Worm (Caenorhabditis elegans): ENCODE measurements around the gene M01H9.4.

Gene M01H9.4

ce11 chrIV:4511259-4511890 lies 28.7 kb upstream of the M01H9.4 start, which contains the start of the genes rfth-1 and ZK180.8:
Gene rfth-1 (minus strand): TSS chrIV:4511309.
Gene ZK180.8 (minus strand): TSS chrIV:4511724.
- TF ChIP-seq eor-1 (tag; optimal IDR thresholded peaks at IDR 0.05) (no peak), pha-4 (tag; optimal IDR thresholded peaks at IDR 0.05) (peak; percentile 30), hmg-11 (tag; optimal IDR thresholded peaks at IDR 0.05) (peak; percentile 2), lin-39 (tag; optimal IDR thresholded peaks at IDR 0.05) (no peak), ama-1 (optimal IDR thresholded peaks at IDR 0.05) (peak; percentile 0), fkh-2 (tag; optimal IDR thresholded peaks at IDR 0.05) (no peak)

ce11 chrIV:4506637-4507036 lies 23.9 kb upstream of the M01H9.4 start, which contains the start of gene gbb-2:
Gene gbb-2 (minus strand): TSS chrIV:4506748.
- TF ChIP-seq skn-1 (tag; optimal IDR thresholded peaks at IDR 0.05): no peak
- TF ChIP-seq nhr-43 (tag; optimal IDR thresholded peaks at IDR 0.05; ENCODE audit: poor library complexity, severe bottlenecking): no peak
- TF ChIP-seq zag-1 (tag; optimal IDR thresholded peaks at IDR 0.05): no peak
- TF ChIP-seq eor-1 (tag; optimal IDR thresholded peaks at IDR 0.05): no peak
- TF ChIP-seq unc-62 (GFP tag; optimal IDR thresholded peaks at IDR 0.05): no peak
- no peak for TF ChIP-seq tbx-2 (tag; optimal IDR thresholded peaks at IDR 0.05)
- TF ChIP-seq nfya-1 (tag; optimal IDR thresholded peaks at IDR 0.05; ENCODE audit: insufficient read depth): peak; percentile 38
- TF ChIP-seq ztf-11 (tag; optimal IDR thresholded peaks at IDR 0.05): no peak
- TF ChIP-seq lsy-12 (tag; optimal IDR thresholded peaks at IDR 0.05): no peak
- peak; percentile 40 for TF ChIP-seq lin-39 (tag; optimal IDR thresholded peaks at IDR 0.05)

ce11 chrIV:4505078-4505477 lies 22.4 kb upstream of the M01H9.4 start:
- no peak for TF ChIP-seq zag-1 (tag; optimal IDR thresholded peaks at IDR 0.05)
- TF ChIP-seq fkh-10 (GFP tag; optimal IDR thresholded peaks at IDR 0.05): peak; percentile 47

- no peak for TF ChIP-seq egl-5 (tag; optimal IDR thresholded peaks at IDR 0.05)
- TF ChIP-seq nhr-67 (tag; optimal IDR thresholded peaks at IDR 0.05): no peak
Measured at ce11 chrIV:4490148-4490652, 7.5 kb upstream of the M01H9.4 start, which contains the start of gene ZK180.7. Gene ZK180.7 (plus strand): TSS chrIV:4490542.

ce11 chrIV:4486738-4487137 lies 4.0 kb upstream of the M01H9.4 start, which contains the start of gene trx-3:
Gene trx-3 (plus strand): TSS chrIV:4487028.
- TF ChIP-seq nhr-76 (tag; optimal IDR thresholded peaks at IDR 0.05) (no peak), nhr-12 (tag; optimal IDR thresholded peaks at IDR 0.05) (no peak), pqm-1 (tag; optimal IDR thresholded peaks at IDR 0.05) (peak; percentile 86), daf-12 (tag; optimal IDR thresholded peaks at IDR 0.05) (no peak), fos-1 (tag; optimal IDR thresholded peaks at IDR 0.05) (no peak), elt-3 (tag; optimal IDR thresholded peaks at IDR 0.05) (no peak), nhr-25 (tag; optimal IDR thresholded peaks at IDR 0.05) (no peak), lin-39 (tag; optimal IDR thresholded peaks at IDR 0.05) (no peak), snpc-4 (tag; optimal IDR thresholded peaks at IDR 0.05) (no peak), elt-1 (tag; optimal IDR thresholded peaks at IDR 0.05) (no peak), mdl-1 (tag; optimal IDR thresholded peaks at IDR 0.05) (no peak), skn-1 (tag; optimal IDR thresholded peaks at IDR 0.05) (no peak), nhr-77 (tag; optimal IDR thresholded peaks at IDR 0.05) (no peak), zag-1 (tag; optimal IDR thresholded peaks at IDR 0.05) (no peak), ztf-4 (tag; optimal IDR thresholded peaks at IDR 0.05) (no peak), pha-4 (tag; optimal IDR thresholded peaks at IDR 0.05) (peak; percentile 36), elt-2 (tag; optimal IDR thresholded peaks at IDR 0.05) (peak; percentile 82), nhr-28 (tag; optimal IDR thresholded peaks at IDR 0.05) (no peak), ceh-9 (tag; optimal IDR thresholded peaks at IDR 0.05) (no peak), ztf-11 (tag; optimal IDR thresholded peaks at IDR 0.05) (no peak), ama-1 (optimal IDR thresholded peaks at IDR 0.05) (no peak), egl-27 (tag; optimal IDR thresholded peaks at IDR 0.05) (no peak), ZK546.5 (tag; optimal IDR thresholded peaks at IDR 0.05) (no peak), tbx-2 (tag; optimal IDR thresholded peaks at IDR 0.05) (no peak), fkh-10 (GFP tag; optimal IDR thresholded peaks at IDR 0.05) (no peak)

All from whole organism, L3 larva.